Fruit fly (Drosophila melanogaster): ENCODE results near the gene KLHL18.

The KLHL18 gene

DNA sequence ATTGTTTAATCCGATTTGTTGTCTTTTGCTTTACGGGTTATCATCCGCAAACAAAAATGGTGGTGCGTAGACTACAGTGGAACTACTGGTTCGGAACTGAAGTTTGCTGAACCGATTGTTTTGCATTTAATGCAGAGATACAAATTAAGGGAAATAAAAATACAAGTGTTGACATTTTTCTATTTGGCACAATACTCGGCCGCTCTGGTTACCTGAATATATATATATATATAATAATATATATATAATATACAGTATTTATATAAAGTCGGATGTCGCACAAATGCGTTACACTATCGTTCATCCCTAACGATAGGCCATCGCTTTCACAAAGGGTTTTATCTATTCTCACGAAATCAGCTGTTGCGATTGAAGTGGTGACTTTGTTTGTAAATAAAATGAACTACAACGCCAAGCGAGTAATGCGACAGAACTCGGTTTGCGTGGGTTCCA, 6.6 kb upstream of the KLHL18 start, which contains the start of the genes DCAF12 and Spt3 (continued):
- TF ChIP-seq ash1 (GFP tag; optimal IDR thresholded peaks at IDR 0.05) (no peak), zf30C (GFP tag; optimal IDR thresholded peaks at IDR 0.05) (no peak), knrl (GFP tag; IDR thresholded peaks at IDR 0.05; ENCODE audit: partially characterized antibody) (peak; percentile 99), CG9437 (GFP tag; optimal IDR thresholded peaks at IDR 0.05) (peak; percentile 74), Tbp (GFP tag; optimal IDR thresholded peaks at IDR 0.05) (no peak), CG31388 (GFP tag; optimal IDR thresholded peaks at IDR 0.05) (no peak), CG8290 (GFP tag; optimal IDR thresholded peaks at IDR 0.05) (peak; percentile 27), CG8290 (tag; optimal IDR thresholded peaks at IDR 0.05) (no peak), Med (GFP tag) (peak; percentile 76), Optix (GFP tag; IDR thresholded peaks at IDR 0.05) (no peak), MESR4 (GFP tag; optimal IDR thresholded peaks at IDR 0.05) (no peak), CG9727 (GFP tag; optimal IDR thresholded peaks at IDR 0.05) (peak; percentile 43), run (tag; optimal IDR thresholded peaks at IDR 0.05) (no peak), ssp (GFP tag; IDR thresholded peaks at IDR 0.05) (peak; percentile 47), br (optimal IDR thresholded peaks at IDR 0.05) (no peak), CG2199 (GFP tag; IDR thresholded peaks at IDR 0.05) (no peak), CG7745 (tag; optimal IDR thresholded peaks at IDR 0.05) (no peak), CG7786 (GFP tag; optimal IDR thresholded peaks at IDR 0.05) (no peak), sens (GFP tag) (no peak), CG15696 (tag; optimal IDR thresholded peaks at IDR 0.05) (peak; percentile 78), maf-S (GFP tag; optimal IDR thresholded peaks at IDR 0.05) (no peak), fru (optimal IDR thresholded peaks at IDR 0.05) (no peak), pb (GFP tag; optimal IDR thresholded peaks at IDR 0.05) (no peak), CG33213 (GFP tag; optimal IDR thresholded peaks at IDR 0.05) (no peak), ewg (GFP tag; optimal IDR thresholded peaks at IDR 0.05) (peak; percentile 35), Sry-δ (GFP tag; optimal IDR thresholded peaks at IDR 0.05) (peak; percentile 75), CG9215 (GFP tag; IDR thresholded peaks at IDR 0.05) (peak; percentile 69), CG17612 (GFP tag; IDR thresholded peaks at IDR 0.05) (no peak), psq (GFP tag; optimal IDR thresholded peaks at IDR 0.05) (peak; percentile 1), CG34422 (GFP tag; IDR thresholded peaks at IDR 0.05) (peak; percentile 43; the same call in 2 of the 3 replicates), CG6175 (GFP tag; IDR thresholded peaks at IDR 0.05) (no peak), CG17568 (GFP tag; optimal IDR thresholded peaks at IDR 0.05) (no peak), CG9817 (tag; optimal IDR thresholded peaks at IDR 0.05) (peak; percentile 76), nau (GFP tag; optimal IDR thresholded peaks at IDR 0.05) (no peak), tio (GFP tag; optimal IDR thresholded peaks at IDR 0.05) (no peak), CG13296 (GFP tag; optimal IDR thresholded peaks at IDR 0.05) (no peak), phol (tag; optimal IDR thresholded peaks at IDR 0.05) (peak; percentile 94), CG32767 (GFP tag; IDR thresholded peaks at IDR 0.05) (no peak), CG17328 (GFP tag; IDR thresholded peaks at IDR 0.05) (no peak), Ptx1 (GFP tag; IDR thresholded peaks at IDR 0.05) (peak; percentile 71), NC2α (GFP tag; optimal IDR thresholded peaks at IDR 0.05) (no peak), repo (GFP tag; optimal IDR thresholded peaks at IDR 0.05) (no peak), eve (GFP tag; optimal IDR thresholded peaks at IDR 0.05) (no peak), cato (GFP tag; optimal IDR thresholded peaks at IDR 0.05; ENCODE audit: borderline replicate concordance) (no peak), stc (GFP tag; IDR thresholded peaks at IDR 0.05) (no peak), bcd (GFP tag; optimal IDR thresholded peaks at IDR 0.05) (peak; percentile 57), Vsx1 (GFP tag; optimal IDR thresholded peaks at IDR 0.05) (no peak), Side (GFP tag; optimal IDR thresholded peaks at IDR 0.05) (peak; percentile 44), CG17829 (tag; optimal IDR thresholded peaks at IDR 0.05) (peak; percentile 74), pzg (GFP tag; optimal IDR thresholded peaks at IDR 0.05) (peak; percentile 37), nerfin-2 (GFP tag; IDR thresholded peaks at IDR 0.05; ENCODE audit: partially characterized antibody) (peak; percentile 70), CG10462 (GFP tag; optimal IDR thresholded peaks at IDR 0.05) (no peak), tna (GFP tag; IDR thresholded peaks at IDR 0.05; ENCODE audit: partially characterized antibody) (peak; percentile 82)
